Fruit fly (Drosophila melanogaster): Measurements from ENCODE around the gene CG11317.

The CG11317 gene

DNA sequence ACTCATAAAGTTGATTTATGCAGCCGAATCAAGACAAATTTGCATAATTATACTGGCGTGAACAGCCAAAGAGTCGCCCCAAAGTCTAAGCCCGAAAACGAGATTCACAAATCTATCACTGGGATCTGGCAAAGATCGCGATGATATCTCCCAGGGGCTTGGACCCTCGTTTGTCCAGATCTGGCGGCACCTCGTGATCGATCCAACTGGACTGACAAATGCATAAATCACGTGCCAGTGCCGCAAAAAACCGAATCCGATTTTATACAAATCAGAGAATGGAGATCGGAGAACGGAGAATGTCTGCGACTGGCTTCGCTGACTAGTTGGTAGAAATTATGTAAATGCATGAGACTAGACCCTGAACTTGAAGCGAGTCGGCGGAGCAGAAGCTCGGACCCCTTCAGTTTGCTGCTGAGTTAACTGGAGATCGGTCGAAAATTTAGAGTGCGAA lies 28.7 kb upstream of the CG11317 start, which contains the start of gene CG15554 (continued):
- TF ChIP-seq Camta (GFP tag; optimal IDR thresholded peaks at IDR 0.05) = no peak
- TF ChIP-seq tx (GFP tag; optimal IDR thresholded peaks at IDR 0.05) = no peak
- no peak for TF ChIP-seq CG1792 (GFP tag; optimal IDR thresholded peaks at IDR 0.05)
- no peak for TF ChIP-seq fd3F (GFP tag; optimal IDR thresholded peaks at IDR 0.05)
- TF ChIP-seq slbo (GFP tag; IDR thresholded peaks at IDR 0.05) = no peak
- peak; percentile 35 for TF ChIP-seq grn (GFP tag; optimal IDR thresholded peaks at IDR 0.05)
- TF ChIP-seq CHES-1-like (GFP tag; optimal IDR thresholded peaks at IDR 0.05) = no peak
- no peak for TF ChIP-seq YL-1 (GFP tag; optimal IDR thresholded peaks at IDR 0.05)
- no peak for TF ChIP-seq CG15514 (GFP tag; optimal IDR thresholded peaks at IDR 0.05)
- TF ChIP-seq Ptx1 (GFP tag; IDR thresholded peaks at IDR 0.05) = no peak
- TF ChIP-seq CG2875 (GFP tag; optimal IDR thresholded peaks at IDR 0.05) = no peak
- TF ChIP-seq CG9797 (GFP tag; optimal IDR thresholded peaks at IDR 0.05) = no peak
- TF ChIP-seq vvl (GFP tag; IDR thresholded peaks at IDR 0.05) = peak; percentile 59; the same call in 1 of the 2 replicates

DNA sequence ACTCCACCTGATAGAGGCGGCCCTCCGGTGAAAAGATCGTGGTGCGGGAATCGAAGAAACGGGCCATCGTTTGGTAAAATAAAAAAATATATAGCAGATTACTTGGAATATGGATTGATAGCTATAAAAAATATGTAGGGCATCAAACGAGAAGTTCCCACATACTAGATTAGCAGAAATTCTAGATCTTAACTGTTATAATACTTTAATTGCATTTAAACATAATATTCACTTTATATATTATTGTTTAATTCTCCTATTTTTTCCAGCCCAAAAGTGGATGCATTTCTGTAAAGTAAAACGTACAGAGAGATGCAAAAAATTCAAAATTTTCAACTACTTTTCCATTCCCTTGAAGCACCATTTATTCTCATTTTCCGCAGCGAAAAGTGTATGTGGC lies 26.2 kb upstream of the CG11317 start, which contains the start of gene Prosalpha3T:
Prosalpha3T (minus strand) TSS at position 101 of the 400 bp plus-strand sequence.
- TF ChIP-seq lov (optimal IDR thresholded peaks at IDR 0.05) (no peak), lov (GFP tag; IDR thresholded peaks at IDR 0.05) (no peak), Rx (GFP tag; IDR thresholded peaks at IDR 0.05) (no peak), odd (GFP tag; optimal IDR thresholded peaks at IDR 0.05) (no peak), CG7786 (GFP tag; optimal IDR thresholded peaks at IDR 0.05) (no peak), Jarid2 (GFP tag; optimal IDR thresholded peaks at IDR 0.05) (no peak), CG4404 (GFP tag; IDR thresholded peaks at IDR 0.05) (no peak), CG12744 (GFP tag; optimal IDR thresholded peaks at IDR 0.05) (no peak), Dip2 (GFP tag; IDR thresholded peaks at IDR 0.05) (no peak), Scr (GFP tag; IDR thresholded peaks at IDR 0.05; ENCODE audit: partially characterized antibody) (no peak), CG6254 (GFP tag; optimal IDR thresholded peaks at IDR 0.05) (no peak), dysf (GFP tag; IDR thresholded peaks at IDR 0.05) (no peak), emc (GFP tag; optimal IDR thresholded peaks at IDR 0.05) (no peak), CG15696 (tag; optimal IDR thresholded peaks at IDR 0.05) (no peak), pzg (GFP tag; optimal IDR thresholded peaks at IDR 0.05) (no peak), CG16813 (GFP tag; IDR thresholded peaks at IDR 0.05; ENCODE audit: partially characterized antibody) (no peak), CG17361 (GFP tag; IDR thresholded peaks at IDR 0.05) (no peak), ken (GFP tag; IDR thresholded peaks at IDR 0.05) (no peak), esg (GFP tag; conservative IDR thresholded peaks at IDR 0.05) (no peak), CG31388 (GFP tag; optimal IDR thresholded peaks at IDR 0.05) (no peak)

DNA sequence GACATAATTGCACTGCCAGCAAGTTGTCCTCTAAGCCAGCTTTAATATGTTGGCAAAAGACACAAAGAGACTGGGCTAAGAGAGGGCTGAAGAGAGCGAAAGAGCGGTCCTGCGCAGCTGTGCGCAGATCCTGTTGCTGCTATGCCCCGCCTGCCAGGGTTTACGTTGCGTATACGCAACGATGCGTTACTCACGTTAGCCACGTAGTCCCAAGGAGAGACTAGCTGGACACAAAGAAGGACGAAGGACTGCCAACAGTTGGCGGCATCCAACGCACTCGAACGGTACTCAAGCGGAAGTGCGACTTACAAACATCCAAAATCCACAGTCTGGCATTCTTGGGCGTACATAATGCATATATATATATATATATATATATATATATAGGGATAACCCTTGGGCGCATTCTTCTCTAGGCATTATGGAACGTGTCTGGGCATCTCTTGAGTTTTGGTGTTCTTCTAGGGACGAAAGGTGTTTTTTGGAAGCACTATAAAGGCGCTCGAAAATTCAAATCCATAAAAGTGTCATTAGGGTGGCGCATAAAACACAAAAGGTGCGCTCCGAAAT lies 22.8 kb upstream of the CG11317 start:
- peak; percentile 44 for TF ChIP-seq Hr39 (optimal IDR thresholded peaks at IDR 0.05)
- TF ChIP-seq CG3995 (GFP tag; optimal IDR thresholded peaks at IDR 0.05) = no peak
- TF ChIP-seq ems (GFP tag; optimal IDR thresholded peaks at IDR 0.05) = no peak
- TF ChIP-seq ewg (GFP tag; optimal IDR thresholded peaks at IDR 0.05) = peak; percentile 25
- peak; percentile 50 for TF ChIP-seq CG9437 (GFP tag; optimal IDR thresholded peaks at IDR 0.05)
- no peak for TF ChIP-seq CG17385 (GFP tag; optimal IDR thresholded peaks at IDR 0.05)
- 0 out of 3 replicates have a peak, but pooled peaks have one; percentile 14 for TF ChIP-seq CG34422 (GFP tag; IDR thresholded peaks at IDR 0.05)
- TF ChIP-seq chinmo (GFP tag; IDR thresholded peaks at IDR 0.05; ENCODE audit: partially characterized antibody) = 0 out of 4 replicates have a peak, but pooled peaks have one; percentile 25
- no peak for TF ChIP-seq CG16863 (GFP tag; optimal IDR thresholded peaks at IDR 0.05)
- peak; percentile 39 for TF ChIP-seq scrt (GFP tag; optimal IDR thresholded peaks at IDR 0.05)
- TF ChIP-seq CG13894 (tag; optimal IDR thresholded peaks at IDR 0.05) = peak; percentile 92
- TF ChIP-seq Trl (optimal IDR thresholded peaks at IDR 0.05) = peak; percentile 12 to 49
- no peak for TF ChIP-seq Trl (GFP tag; optimal IDR thresholded peaks at IDR 0.05)
- peak; percentile 21 for TF ChIP-seq Deaf1 (tag; optimal IDR thresholded peaks at IDR 0.05)
- TF ChIP-seq CG3163 (GFP tag; optimal IDR thresholded peaks at IDR 0.05) = peak; percentile 65
- TF ChIP-seq tup (GFP tag; optimal IDR thresholded peaks at IDR 0.05) = no peak
- no peak for TF ChIP-seq klu (GFP tag; IDR thresholded peaks at IDR 0.05)
